Worm (Caenorhabditis elegans): ENCODE results near the gene W05B10.4.

DNA sequence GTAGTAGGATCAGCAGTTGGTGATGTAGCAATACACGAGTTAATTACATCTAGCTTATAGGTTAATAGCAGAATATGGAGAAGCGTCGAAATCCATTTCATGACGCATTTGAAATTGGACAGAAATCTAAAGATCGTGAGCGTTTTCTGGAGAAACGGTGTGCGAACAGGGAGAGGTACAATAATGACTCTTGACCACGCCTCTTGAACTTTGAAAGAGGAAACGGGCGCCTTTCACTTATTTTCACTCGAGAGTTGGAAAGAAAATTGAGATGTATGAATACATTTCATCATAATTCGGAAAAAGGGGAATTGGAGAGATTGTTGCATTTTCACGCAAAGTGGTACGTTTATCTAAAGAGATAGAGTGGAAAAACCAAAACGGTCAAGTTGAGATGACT is 38.3 kb upstream of the W05B10.4 start, which contains the start of gene F56H9.6:
- TF ChIP-seq W03F9.2 (tag; optimal IDR thresholded peaks at IDR 0.05) = no peak
- TF ChIP-seq him-1 (tag; optimal IDR thresholded peaks at IDR 0.05) = no peak
- TF ChIP-seq dao-5 (tag; optimal IDR thresholded peaks at IDR 0.05) = no peak
